Worm (Caenorhabditis elegans): ENCODE data around the gene F14H12.8.

DNA sequence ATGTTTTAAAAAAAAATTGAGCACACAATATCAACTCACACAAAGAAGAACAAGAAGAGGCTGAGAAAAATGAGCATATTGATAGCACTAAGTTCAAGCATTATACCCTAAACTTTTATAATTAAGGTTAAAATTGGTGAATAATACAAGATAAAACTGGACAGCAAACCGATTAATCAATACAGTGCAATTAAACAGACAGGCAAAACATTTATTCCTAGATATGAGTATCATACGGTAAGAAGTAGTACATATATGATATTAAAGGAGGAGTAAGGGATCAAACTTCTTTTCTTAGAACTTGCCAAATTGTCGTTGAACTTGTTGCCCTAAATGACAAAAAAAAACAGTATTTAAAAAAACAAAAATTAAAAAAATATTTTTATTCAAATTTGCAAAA, 7.2 kb upstream of the F14H12.8 start, which contains the start of gene R160.14:
- TF ChIP-seq T22C8.4 (GFP tag; IDR thresholded peaks at IDR 0.05) (no peak), tab-1 (GFP tag; IDR thresholded peaks at IDR 0.05) (no peak), med-1 (GFP tag; optimal IDR thresholded peaks at IDR 0.05; ENCODE audit: insufficient read depth) (no peak), flt-1 (GFP tag; IDR thresholded peaks at IDR 0.05) (no peak)
